Worm (Caenorhabditis elegans): ENCODE measurements around the gene ctg-2.

DNA sequence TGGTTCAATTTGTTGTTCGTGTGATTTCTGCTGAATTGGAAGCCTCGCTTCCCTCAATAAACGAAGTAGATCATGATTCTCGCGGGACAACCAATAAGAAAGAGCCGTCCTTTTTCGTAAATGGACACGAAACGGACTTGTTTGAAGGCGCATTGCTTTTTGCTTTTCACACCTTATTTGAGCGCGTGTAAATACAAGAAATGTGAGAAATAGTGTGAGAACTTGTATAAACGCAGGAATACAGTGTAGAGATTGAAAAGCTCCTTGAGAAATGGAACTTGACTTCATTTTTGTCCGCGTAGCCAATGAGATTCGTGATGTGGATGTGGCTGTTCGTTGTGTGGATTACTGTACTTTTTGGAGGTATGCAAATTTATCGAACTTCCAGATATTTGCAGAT, 5.8 kb downstream of the ctg-2 start, which contains the start of gene cht-2:
- no peak for TF ChIP-seq F13C5.2 (tag; optimal IDR thresholded peaks at IDR 0.05)
- TF ChIP-seq aly-1 (tag; optimal IDR thresholded peaks at IDR 0.05), result no peak
- TF ChIP-seq pes-1 (GFP tag; IDR thresholded peaks at IDR 0.05), result no peak
- no peak for TF ChIP-seq tbx-37 (GFP tag; conservative IDR thresholded peaks at IDR 0.05)
- TF ChIP-seq sea-1 (GFP tag; conservative IDR thresholded peaks at IDR 0.05), result no peak
- TF ChIP-seq tbx-11 (GFP tag; IDR thresholded peaks at IDR 0.05), result no peak
- no peak for TF ChIP-seq tra-4 (tag; optimal IDR thresholded peaks at IDR 0.05)
- no peak for TF ChIP-seq ama-1 (optimal IDR thresholded peaks at IDR 0.05)
- TF ChIP-seq B0310.2 (tag; optimal IDR thresholded peaks at IDR 0.05), result no peak
- no peak for TF ChIP-seq ets-7 (tag; optimal IDR thresholded peaks at IDR 0.05)
- no peak for TF ChIP-seq flt-1 (GFP tag; IDR thresholded peaks at IDR 0.05)
- TF ChIP-seq ceh-36 (tag; optimal IDR thresholded peaks at IDR 0.05), result no peak
- no peak for TF ChIP-seq hmg-4 (GFP tag; optimal IDR thresholded peaks at IDR 0.05)
